Fruit fly (Drosophila melanogaster): ENCODE data around the gene B52.

B52 gene

DNA sequence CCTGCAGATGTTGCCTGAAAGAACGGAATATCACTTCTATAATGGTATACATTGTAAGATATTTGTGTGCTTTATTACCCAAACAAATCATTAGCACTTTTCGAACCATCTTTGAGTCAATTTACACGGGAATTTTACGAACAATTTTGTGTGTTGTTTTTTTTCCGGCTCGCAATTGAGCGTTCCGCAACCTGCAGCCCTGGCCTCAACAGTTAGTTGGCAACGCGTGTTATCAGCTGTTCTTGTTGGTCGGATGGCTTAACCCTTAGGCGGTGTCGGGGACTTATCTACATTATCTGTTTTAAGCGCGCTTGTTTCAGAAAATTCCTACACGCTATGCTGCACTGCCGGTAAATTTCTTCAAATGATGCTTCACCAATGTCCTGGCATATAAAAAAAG, 49.5 kb downstream of the B52 start (continued):
- TF ChIP-seq Hr78 (GFP tag; optimal IDR thresholded peaks at IDR 0.05) (peak in 1 of 2 experiments; percentile 12), CG8388 (GFP tag; optimal IDR thresholded peaks at IDR 0.05) (peak; percentile 3), fu2 (GFP tag; optimal IDR thresholded peaks at IDR 0.05) (no peak), CG12299 (tag; optimal IDR thresholded peaks at IDR 0.05) (no peak), CG6854 (GFP tag; optimal IDR thresholded peaks at IDR 0.05) (no peak), bigmax (GFP tag; optimal IDR thresholded peaks at IDR 0.05) (no peak), MBD-R2 (GFP tag; IDR thresholded peaks at IDR 0.05) (peak; percentile 99), CG30431 (GFP tag; optimal IDR thresholded peaks at IDR 0.05) (no peak), CG33557 (GFP tag; optimal IDR thresholded peaks at IDR 0.05) (no peak), CG10209 (GFP tag; optimal IDR thresholded peaks at IDR 0.05) (no peak), btn (GFP tag; optimal IDR thresholded peaks at IDR 0.05) (no peak), CG6272 (GFP tag; IDR thresholded peaks at IDR 0.05) (no peak), az2 (GFP tag; optimal IDR thresholded peaks at IDR 0.05) (no peak), tap (tag; optimal IDR thresholded peaks at IDR 0.05) (no peak), Side (GFP tag; optimal IDR thresholded peaks at IDR 0.05) (no peak), twi (tag; optimal IDR thresholded peaks at IDR 0.05) (no peak), CG2129 (GFP tag; IDR thresholded peaks at IDR 0.05; ENCODE audit: partially characterized antibody) (no peak), CG32532 (GFP tag; IDR thresholded peaks at IDR 0.05) (0 out of 2 replicates have a peak, but pooled peaks have one; percentile 15), row (GFP tag; IDR thresholded peaks at IDR 0.05) (peak; percentile 89), HHEX (GFP tag; optimal IDR thresholded peaks at IDR 0.05) (no peak), Mad (GFP tag; optimal IDR thresholded peaks at IDR 0.05) (no peak), Dip3 (GFP tag; optimal IDR thresholded peaks at IDR 0.05) (no peak), CG14860 (GFP tag; IDR thresholded peaks at IDR 0.05; ENCODE audit: partially characterized antibody) (no peak), zfh1 (GFP tag; IDR thresholded peaks at IDR 0.05) (peak; percentile 45; the same call in 1 of the 3 replicates), BtbVII (GFP tag; optimal IDR thresholded peaks at IDR 0.05) (no peak), Rfx (GFP tag; IDR thresholded peaks at IDR 0.05) (peak; percentile 47), CG4707 (GFP tag; optimal IDR thresholded peaks at IDR 0.05) (no peak), CG1832 (GFP tag; optimal IDR thresholded peaks at IDR 0.05) (no peak), gfzf (GFP tag; optimal IDR thresholded peaks at IDR 0.05) (no peak), H15 (GFP tag; IDR thresholded peaks at IDR 0.05) (no peak), so (GFP tag; IDR thresholded peaks at IDR 0.05) (peak; percentile 39; the same call in 1 of the 3 replicates), ssp (GFP tag; IDR thresholded peaks at IDR 0.05) (no peak), Jarid2 (GFP tag; optimal IDR thresholded peaks at IDR 0.05) (no peak), Optix (GFP tag; IDR thresholded peaks at IDR 0.05) (0 out of 3 replicates have a peak, but pooled peaks have one; percentile 26), Adf1 (GFP tag; IDR thresholded peaks at IDR 0.05) (no peak), CG17361 (GFP tag; IDR thresholded peaks at IDR 0.05) (no peak), dpn (GFP tag; optimal IDR thresholded peaks at IDR 0.05) (no peak), CG2202 (tag; optimal IDR thresholded peaks at IDR 0.05) (no peak), org-1 (GFP tag; optimal IDR thresholded peaks at IDR 0.05) (no peak), da (GFP tag; optimal IDR thresholded peaks at IDR 0.05) (no peak), CG3838 (GFP tag; optimal IDR thresholded peaks at IDR 0.05) (no peak), CG9817 (tag; optimal IDR thresholded peaks at IDR 0.05) (no peak), CG12219 (GFP tag; optimal IDR thresholded peaks at IDR 0.05) (no peak), ase (GFP tag; IDR thresholded peaks at IDR 0.05) (no peak), CG12769 (tag; optimal IDR thresholded peaks at IDR 0.05) (no peak), zfh2 (GFP tag; optimal IDR thresholded peaks at IDR 0.05) (no peak), D19A (tag; optimal IDR thresholded peaks at IDR 0.05) (no peak), vvl (GFP tag; IDR thresholded peaks at IDR 0.05) (peak; percentile 31; the same call in 1 of the 2 replicates), bowl (GFP tag; IDR thresholded peaks at IDR 0.05) (no peak), exex (tag; optimal IDR thresholded peaks at IDR 0.05) (no peak), CG10431 (GFP tag; optimal IDR thresholded peaks at IDR 0.05) (no peak), CG16779 (GFP tag; IDR thresholded peaks at IDR 0.05) (no peak)
